Worm (Caenorhabditis elegans) whole organism, L2 larva: Measurements from ENCODE around the gene gon-1.

ENCODE experiments used
- ZK546.5 ChIP-seq: sonication (generic microtip); optimal IDR thresholded peaks from 2 replicates; lab custom pipeline; 2017; ENCODE audit warnings: missing biosample characterization, missing genetic modification characterization
- aly-2 ChIP-seq: fragments of 150-350 bp; optimal IDR thresholded peaks from 2 replicates; lab custom pipeline; 2014; ENCODE audit warnings: missing biosample characterization, missing genetic modification characterization
- elt-3 ChIP-seq: sonication (generic microtip); optimal IDR thresholded peaks from 2 replicates; lab custom pipeline; 2017; ENCODE audit warnings: missing biosample characterization, missing genetic modification characterization
- fos-1 ChIP-seq: fragments of 150-350 bp; optimal IDR thresholded peaks from 2 replicates; lab custom pipeline; 2014; ENCODE audit warnings: missing biosample characterization, missing genetic modification characterization
- lin-11 ChIP-seq: fragments of 150-350 bp; sonication (generic microtip); optimal IDR thresholded peaks from 2 replicates; lab custom pipeline; 2014; ENCODE audit warnings: missing biosample characterization, missing genetic modification characterization, inconsistent platforms, mixed read lengths
- nhr-23 ChIP-seq: fragments of 150-350 bp; optimal IDR thresholded peaks from 2 replicates; lab custom pipeline; 2014; ENCODE audit warnings: missing biosample characterization, missing genetic modification reagents, missing genetic modification characterization
- nhr-25 ChIP-seq: fragments of 150-350 bp; sonication (generic microtip); optimal IDR thresholded peaks from 3 replicates; lab custom pipeline; 2014; ENCODE audit warnings: missing biosample characterization, missing genetic modification characterization
- nhr-6 ChIP-seq: fragments of 150-350 bp; optimal IDR thresholded peaks from 2 replicates; lab custom pipeline; 2014; ENCODE audit warnings: missing biosample characterization, missing genetic modification characterization
- nhr-77 ChIP-seq: fragments of 150-350 bp; optimal IDR thresholded peaks from 2 replicates; lab custom pipeline; 2014; ENCODE audit warnings: missing biosample characterization, missing genetic modification characterization
- skn-1 ChIP-seq: sonication (generic microtip); optimal IDR thresholded peaks from 2 replicates; lab custom pipeline; 2017; ENCODE audit warnings: missing biosample characterization, missing genetic modification characterization
- unc-62 ChIP-seq: fragments of 150-350 bp; optimal IDR thresholded peaks from 2 replicates; lab custom pipeline; 2014; ENCODE audit warnings: missing biosample characterization, missing genetic modification reagents, missing genetic modification characterization
- ztf-4 ChIP-seq: fragments of 150-350 bp; optimal IDR thresholded peaks from 2 replicates; lab custom pipeline; 2014; ENCODE audit warnings: missing biosample characterization, missing genetic modification characterization

- no peak for TF ChIP-seq skn-1 (tag; lab: Kevin White, UChicago)
- TF ChIP-seq ztf-4: no peak
- no peak for TF ChIP-seq ZK546.5 (tag; lab: Kevin White, UChicago)
- TF ChIP-seq lin-11 (tag; lab: Kevin White, UChicago): no peak
- no peak for TF ChIP-seq unc-62 (GFP tag; lab: Kevin White, UChicago)
- no peak for TF ChIP-seq nhr-6 (tag; lab: Kevin White, UChicago)
- TF ChIP-seq elt-3: no peak
- TF ChIP-seq nhr-25 (tag; lab: Kevin White, UChicago): no peak
- no peak for TF ChIP-seq nhr-77 (tag; lab: Kevin White, UChicago)
- no peak for TF ChIP-seq fos-1
- no peak for TF ChIP-seq nhr-23 (tag; lab: Kevin White, UChicago)
- no peak for TF ChIP-seq aly-2
These were observed 61.3 kb downstream of the gon-1 start, which contains the start of gene F32B6.4 for ce11 chrIV:9891938-9892337.
